Worm (Caenorhabditis elegans) whole organism, L3 larva: ENCODE results near the gene Y17G9A.2.

Experiments used
- R02D3.7 ChIP-seq: fragments of 150-350 bp; optimal IDR thresholded peaks from 2 replicates; lab custom pipeline; 2014; ENCODE audit warnings: missing biosample characterization, missing genetic modification characterization
- ZK546.5 ChIP-seq: sonication (generic microtip); optimal IDR thresholded peaks from 2 replicates; lab custom pipeline; 2017; ENCODE audit warnings: missing biosample characterization, missing genetic modification characterization
- aly-2 ChIP-seq: fragments of 150-350 bp; optimal IDR thresholded peaks from 2 replicates; lab custom pipeline; 2014; ENCODE audit warnings: missing biosample characterization, missing genetic modification characterization
- ceh-16 ChIP-seq: sonication (generic microtip); optimal IDR thresholded peaks from 2 replicates; lab custom pipeline; 2017; ENCODE audit warnings: missing biosample characterization, missing genetic modification characterization
- ceh-28 ChIP-seq: fragments of 150-350 bp; optimal IDR thresholded peaks from 2 replicates; lab custom pipeline; 2014; ENCODE audit warnings: missing biosample characterization, missing genetic modification reagents, missing genetic modification characterization
- ceh-82 ChIP-seq: fragments of 150-350 bp; optimal IDR thresholded peaks from 2 replicates; lab custom pipeline; 2014; ENCODE audit warnings: missing biosample characterization, missing genetic modification characterization
- ceh-9 ChIP-seq: sonication (generic microtip); optimal IDR thresholded peaks from 2 replicates; lab custom pipeline; 2018; ENCODE audit warnings: missing biosample characterization, missing genetic modification characterization
- egl-27 ChIP-seq: sonication (generic microtip); optimal IDR thresholded peaks from 4 replicates; lab custom pipeline; 2017; ENCODE audit warnings: missing biosample characterization, missing genetic modification reagents, missing genetic modification characterization
- egl-5 ChIP-seq: fragments of 150-350 bp; optimal IDR thresholded peaks from 2 replicates; lab custom pipeline; 2017; ENCODE audit warnings: missing biosample characterization, missing genetic modification reagents, missing genetic modification characterization, inconsistent platforms
- elt-2 ChIP-seq: sonication (generic microtip); optimal IDR thresholded peaks from 2 replicates; lab custom pipeline; 2016; ENCODE audit warnings: missing genetic modification reagents, mild to moderate bottlenecking, missing genetic modification characterization, missing compliant biosample characterization
- elt-3 ChIP-seq, 3 experiments: fragments of 150-350 bp in 1 of 3; sonication (generic microtip) in 2 of 3; optimal IDR thresholded peaks; 2 replicates in 2 of 3; 4 replicates in 1 of 3; lab custom pipeline; 2014 to 2017; ENCODE audit warnings: missing biosample characterization in 3 of 3, missing genetic modification characterization in 3 of 3
- fkh-10 ChIP-seq: sonication (generic microtip); optimal IDR thresholded peaks from 2 replicates; lab custom pipeline; 2017; ENCODE audit warnings: missing biosample characterization, missing genetic modification reagents, missing genetic modification characterization
- jun-1 ChIP-seq: fragments of 150-350 bp; optimal IDR thresholded peaks from 2 replicates; lab custom pipeline; 2014; ENCODE audit warnings: missing biosample characterization, missing genetic modification reagents, missing genetic modification characterization
- lin-15B ChIP-seq: fragments of 150-350 bp; optimal IDR thresholded peaks from 2 replicates; lab custom pipeline; 2014; ENCODE audit warnings: missing biosample characterization, missing genetic modification characterization
- mdl-1 ChIP-seq: fragments of 150-350 bp; optimal IDR thresholded peaks from 2 replicates; lab custom pipeline; 2014; ENCODE audit warnings: missing biosample characterization, missing genetic modification characterization
- mml-1 ChIP-seq: fragments of 150-350 bp; sonication (generic microtip); optimal IDR thresholded peaks from 3 replicates; lab custom pipeline; 2014; ENCODE audit warnings: missing biosample characterization, missing genetic modification characterization
- nhr-11 ChIP-seq: fragments of 150-350 bp; optimal IDR thresholded peaks from 2 replicates; lab custom pipeline; 2014; ENCODE audit warnings: missing biosample characterization, missing genetic modification characterization
- nhr-12 ChIP-seq: fragments of 150-350 bp; optimal IDR thresholded peaks from 2 replicates; lab custom pipeline; 2014; ENCODE audit warnings: missing biosample characterization, missing genetic modification characterization
- nhr-23 ChIP-seq: fragments of 150-350 bp; optimal IDR thresholded peaks from 2 replicates; lab custom pipeline; 2014; ENCODE audit warnings: missing biosample characterization, missing genetic modification reagents, missing genetic modification characterization
- nhr-237 ChIP-seq: fragments of 150-350 bp; optimal IDR thresholded peaks from 2 replicates; lab custom pipeline; 2014; ENCODE audit warnings: missing biosample characterization, missing genetic modification characterization
- nhr-28 ChIP-seq: fragments of 150-350 bp; optimal IDR thresholded peaks from 2 replicates; lab custom pipeline; 2014; ENCODE audit warnings: missing biosample characterization, missing genetic modification characterization
- nhr-67 ChIP-seq: fragments of 150-350 bp; optimal IDR thresholded peaks from 2 replicates; lab custom pipeline; 2014; ENCODE audit warnings: missing biosample characterization, missing genetic modification characterization
- nhr-76 ChIP-seq: fragments of 150-350 bp; sonication (generic microtip); optimal IDR thresholded peaks from 5 replicates; lab custom pipeline; 2014; ENCODE audit warnings: missing biosample characterization, missing genetic modification characterization
- nhr-77 ChIP-seq: fragments of 150-350 bp; optimal IDR thresholded peaks from 2 replicates; lab custom pipeline; 2014; ENCODE audit warnings: missing biosample characterization, missing genetic modification characterization
- pha-4 ChIP-seq: fragments of 150-350 bp; optimal IDR thresholded peaks from 2 replicates; lab custom pipeline; 2014; ENCODE audit warnings: missing biosample characterization, missing genetic modification reagents, missing genetic modification characterization
- pqm-1 ChIP-seq: fragments of 150-350 bp; optimal IDR thresholded peaks from 2 replicates; lab custom pipeline; 2017; ENCODE audit warnings: missing biosample characterization, missing genetic modification characterization, inconsistent platforms
- sea-2 ChIP-seq: fragments of 150-350 bp; sonication (generic microtip); optimal IDR thresholded peaks from 4 replicates; lab custom pipeline; 2014; ENCODE audit warnings: missing biosample characterization, missing genetic modification reagents, missing genetic modification characterization
- snpc-4 ChIP-seq: fragments of 150-350 bp; optimal IDR thresholded peaks from 2 replicates; lab custom pipeline; 2014; ENCODE audit warnings: missing biosample characterization, missing genetic modification characterization
- tbx-2 ChIP-seq: sonication (generic microtip); optimal IDR thresholded peaks from 2 replicates; lab custom pipeline; 2016; ENCODE audit warnings: mild to moderate bottlenecking, missing genetic modification characterization, missing compliant biosample characterization
- unc-39 ChIP-seq: sonication (generic microtip); optimal IDR thresholded peaks from 4 replicates; lab custom pipeline; 2017; ENCODE audit warnings: missing biosample characterization, missing genetic modification characterization
- unc-62 ChIP-seq: fragments of 150-350 bp; sonication (generic microtip); optimal IDR thresholded peaks from 4 replicates; lab custom pipeline; 2014; ENCODE audit warnings: missing biosample characterization, missing genetic modification reagents, missing genetic modification characterization
- zag-1 ChIP-seq: fragments of 150-350 bp; optimal IDR thresholded peaks from 2 replicates; lab custom pipeline; 2014; ENCODE audit warnings: missing biosample characterization, missing genetic modification characterization
- ztf-11 ChIP-seq: fragments of 150-350 bp; optimal IDR thresholded peaks from 2 replicates; lab custom pipeline; 2014; ENCODE audit warnings: missing biosample characterization, missing genetic modification characterization
- ztf-4 ChIP-seq: fragments of 150-350 bp; optimal IDR thresholded peaks from 2 replicates; lab custom pipeline; 2014; ENCODE audit warnings: missing biosample characterization, missing genetic modification characterization

The Y17G9A.2 gene

DNA sequence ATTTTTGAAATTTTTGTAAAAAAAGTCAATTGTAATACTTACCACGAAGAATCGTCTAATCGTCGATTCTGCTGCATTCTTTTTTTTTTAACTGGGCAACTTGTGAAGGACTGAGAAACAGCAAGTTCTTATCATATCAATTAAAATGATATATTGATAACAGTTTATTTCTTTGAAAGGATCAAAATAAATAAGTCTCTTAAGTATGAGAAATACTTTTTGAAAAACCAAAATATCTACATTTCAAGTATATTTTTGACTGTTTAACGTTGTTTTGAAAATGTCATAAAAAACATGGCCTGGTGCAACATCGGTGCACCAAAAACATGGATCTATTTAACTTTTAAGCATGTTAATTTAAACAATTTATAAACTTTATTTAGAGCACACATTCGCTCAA, at the start of gene Y17G9A.2:
Y17G9A.2 (minus strand) TSS at position 101 of the 400 bp plus-strand sequence.
- TF ChIP-seq elt-2 (tag; lab: Kevin White, UChicago) (no peak), ceh-82 (tag; lab: Kevin White, UChicago) (no peak), ceh-9 (tag; lab: Kevin White, UChicago) (no peak), ztf-11 (tag; lab: Kevin White, UChicago) (no peak), elt-3 (tag; optimal IDR thresholded peaks at IDR 0.05; lab: Kevin White, UChicago) (no peak), ZK546.5 (tag; lab: Kevin White, UChicago) (no peak), lin-15B (tag; lab: Kevin White, UChicago) (no peak), snpc-4 (tag; lab: Kevin White, UChicago) (no peak), egl-27 (tag; lab: Kevin White, UChicago) (no peak), nhr-28 (tag; lab: Kevin White, UChicago) (no peak), pqm-1 (tag; lab: Kevin White, UChicago) (no peak), mdl-1 (tag; lab: Kevin White, UChicago) (no peak), nhr-11 (tag; lab: Kevin White, UChicago) (no peak), ztf-4 (no peak), ceh-16 (no peak), nhr-23 (tag; lab: Kevin White, UChicago) (no peak), nhr-67 (tag; lab: Kevin White, UChicago) (no peak), egl-5 (tag; lab: Kevin White, UChicago) (no peak), unc-39 (tag; lab: Kevin White, UChicago) (no peak), jun-1 (tag; lab: Kevin White, UChicago) (no peak)

DNA sequence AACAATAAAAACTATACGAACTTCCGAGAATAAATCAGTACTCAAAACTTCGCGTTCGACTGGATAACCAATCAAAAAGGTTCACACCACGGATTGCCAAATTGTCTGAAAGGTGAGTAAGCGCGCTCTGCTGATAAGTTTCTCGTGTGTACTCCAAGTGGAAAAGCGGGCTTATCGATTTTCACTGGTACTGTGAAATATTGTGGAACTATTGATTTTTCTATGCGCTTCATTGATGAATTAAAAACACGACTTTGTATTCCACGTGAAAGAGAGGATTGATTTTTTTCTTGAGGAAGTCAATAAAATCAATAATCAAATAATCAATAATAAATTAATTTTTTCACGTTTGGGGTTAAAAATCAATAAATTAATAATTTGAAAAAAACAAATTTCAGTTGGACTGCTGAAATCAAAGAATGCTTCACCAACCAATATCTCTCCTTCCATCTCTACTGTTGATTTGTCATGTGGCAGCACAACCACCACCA, 49.6 kb upstream of the Y17G9A.2 start, which contains the start of gene T08B6.4:
T08B6.4 (plus strand) TSS at position 51 of the 491 bp plus-strand sequence.
- no peak for TF ChIP-seq lin-15B (tag; lab: Kevin White, UChicago)
- no peak for TF ChIP-seq R02D3.7
- TF ChIP-seq ceh-28 (tag; lab: Kevin White, UChicago): peak; percentile 79
- TF ChIP-seq unc-62 (GFP tag; lab: Kevin White, UChicago): no peak

- TF ChIP-seq nhr-67 (tag; lab: Kevin White, UChicago) (no peak), tbx-2 (no peak), elt-2 (tag; lab: Kevin White, UChicago) (no peak), pha-4 (tag; lab: Kevin White, UChicago) (no peak), aly-2 (tag; lab: Kevin White, UChicago) (no peak), ZK546.5 (tag; lab: Kevin White, UChicago) (no peak), nhr-28 (tag; lab: Kevin White, UChicago) (no peak), mml-1 (tag; lab: Kevin White, UChicago) (no peak), nhr-237 (tag; lab: Kevin White, UChicago) (no peak), lin-15B (tag; lab: Kevin White, UChicago) (no peak), nhr-12 (no peak), unc-62 (GFP tag; lab: Kevin White, UChicago) (no peak), sea-2 (no peak)
These were observed 47.9 kb upstream of the Y17G9A.2 start, which contains the start of gene str-161 for ce11 chrIV:4903961-4904360. TSS of gene str-161 (minus strand) at chrIV:4904061.

DNA sequence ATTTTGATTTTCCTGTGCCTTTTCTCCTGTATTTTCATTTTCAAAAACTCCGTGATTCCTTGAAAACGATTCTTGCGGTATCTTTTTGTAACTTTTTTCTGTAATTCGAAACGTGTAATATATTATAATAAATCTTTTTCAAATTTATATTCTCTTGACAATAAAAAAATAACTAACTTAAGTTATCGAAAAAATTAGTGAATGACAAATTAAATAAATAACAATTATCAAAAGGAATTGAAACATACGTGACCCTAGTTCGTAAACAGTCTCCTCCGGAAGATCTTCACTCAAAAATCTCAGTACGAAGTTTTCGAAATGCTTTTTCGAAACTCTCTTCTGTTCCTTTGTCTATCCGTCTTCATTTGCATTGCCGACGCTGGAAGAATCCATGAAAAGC, 34.4 kb upstream of the Y17G9A.2 start, which contains the start of gene T08B6.9:
T08B6.9 (plus strand) TSS at position 301 of the 400 bp plus-strand sequence.
- TF ChIP-seq fkh-10 (no peak), ztf-11 (tag; lab: Kevin White, UChicago) (no peak), nhr-76 (tag; lab: Kevin White, UChicago) (no peak), nhr-237 (tag; lab: Kevin White, UChicago) (no peak), ztf-4 (no peak), nhr-28 (tag; lab: Kevin White, UChicago) (no peak), nhr-77 (no peak), lin-15B (tag; lab: Kevin White, UChicago) (no peak), mml-1 (tag; lab: Kevin White, UChicago) (no peak), zag-1 (no peak), nhr-23 (tag; lab: Kevin White, UChicago) (no peak), R02D3.7 (no peak), pha-4 (tag; lab: Kevin White, UChicago) (no peak), ceh-16 (no peak), ceh-82 (tag; lab: Kevin White, UChicago) (no peak), tbx-2 (no peak), elt-2 (tag; lab: Kevin White, UChicago) (no peak), unc-39 (tag; lab: Kevin White, UChicago) (no peak)
